Fruit fly (Drosophila melanogaster) whole organism, embryonic: ENCODE measurements around the gene CG2854.

Experiments used
- Awh ChIP-seq: fragments of 200-800 bp; sonication (Bioruptor generic); IDR thresholded peaks from 2 replicates; pipeline ENCODE4, ENCODE4 v1.3.6; 2022; ENCODE audit warnings: missing biosample characterization, missing genetic modification characterization
- CG10147 ChIP-seq: fragments of 200-800 bp; sonication (Bioruptor generic); optimal IDR thresholded peaks from 2 replicates; lab custom pipeline; 2019; ENCODE audit warnings: missing biosample characterization, mild to moderate bottlenecking, missing genetic modification characterization, moderate library complexity
- CG10274 ChIP-seq: fragments of 200-800 bp; sonication (Bioruptor generic); optimal IDR thresholded peaks from 3 replicates; lab custom pipeline; 2017; ENCODE audit warnings: missing biosample characterization, mild to moderate bottlenecking, missing genetic modification characterization
- CG11085 ChIP-seq: fragments of 200-800 bp; sonication (Bioruptor generic); IDR thresholded peaks from 2 replicates; pipeline ENCODE4 v1.3.6; 2022; ENCODE audit warnings: missing biosample characterization, missing genetic modification characterization
- CG14050 ChIP-seq: fragments of 200-800 bp; sonication (Bioruptor generic); IDR thresholded peaks from 3 replicates; pipeline ENCODE4 v1.3.6; 2022; ENCODE audit warnings: missing biosample characterization, missing genetic modification characterization
- CG15479 ChIP-seq: fragments of 200-800 bp; sonication (Bioruptor generic); optimal IDR thresholded peaks from 3 replicates; lab custom pipeline; 2019; ENCODE audit warnings: missing biosample characterization, mild to moderate bottlenecking, missing genetic modification characterization, moderate library complexity
- CG16815 ChIP-seq: fragments of 200-800 bp; sonication (Bioruptor generic); optimal IDR thresholded peaks from 3 replicates; lab custom pipeline; 2017; ENCODE audit warnings: missing biosample characterization, mild to moderate bottlenecking, missing genetic modification characterization
- CG17385 ChIP-seq: fragments of 200-800 bp; sonication (Bioruptor generic); optimal IDR thresholded peaks from 3 replicates; lab custom pipeline; 2018; ENCODE audit warnings: missing biosample characterization, mild to moderate bottlenecking, missing genetic modification characterization
- CG1832 ChIP-seq: fragments of 200-800 bp; sonication (Bioruptor generic); optimal IDR thresholded peaks from 2 replicates; lab custom pipeline; 2017; ENCODE audit warnings: missing biosample characterization, mild to moderate bottlenecking, missing genetic modification characterization, inconsistent platforms
- CG2199 ChIP-seq: fragments of 200-800 bp; sonication (Bioruptor generic); IDR thresholded peaks from 3 replicates; pipeline ENCODE4 v1.3.6; 2022; ENCODE audit warnings: missing biosample characterization, missing genetic modification characterization
- CG2678 ChIP-seq: fragments of 200-800 bp; sonication (Bioruptor generic); optimal IDR thresholded peaks from 3 replicates; lab custom pipeline; 2019; ENCODE audit warnings: missing biosample characterization, mild to moderate bottlenecking, missing genetic modification characterization, moderate library complexity
- CG3995 ChIP-seq: fragments of 200-800 bp; sonication (Bioruptor generic); optimal IDR thresholded peaks from 3 replicates; lab custom pipeline; 2016; ENCODE audit warnings: missing biosample characterization, missing genetic modification characterization
- CG6854 ChIP-seq: fragments of 200-800 bp; sonication (Bioruptor generic); optimal IDR thresholded peaks from 3 replicates; lab custom pipeline; 2017; ENCODE audit warnings: missing biosample characterization, mild to moderate bottlenecking, missing genetic modification characterization
- CG7928 ChIP-seq: fragments of 200-800 bp; sonication (Bioruptor generic); optimal IDR thresholded peaks from 2 replicates; lab custom pipeline; 2017; ENCODE audit warnings: missing biosample characterization, mild to moderate bottlenecking, missing genetic modification characterization
- Eip74EF ChIP-seq, 2 experiments: fragments of 200-800 bp in 1 of 2; fragments of >200 bp in 1 of 2; sonication (Bioruptor generic) in 1 of 2; optimal IDR thresholded peaks; 2 replicates each; lab custom pipeline; 2017 to 2019; ENCODE audit warnings: missing biosample characterization in 2 of 2, missing genetic modification characterization in 2 of 2, mild to moderate bottlenecking in 1 of 2, moderate library complexity in 1 of 2
- Fer2 ChIP-seq: fragments of 200-800 bp; sonication (Bioruptor generic); optimal IDR thresholded peaks from 2 replicates; lab custom pipeline; 2018; ENCODE audit warnings: missing biosample characterization, mild to moderate bottlenecking, missing genetic modification characterization, moderate library complexity
- Fer3 ChIP-seq: fragments of 200-800 bp; sonication (Bioruptor generic); optimal IDR thresholded peaks from 2 replicates; lab custom pipeline; 2018; ENCODE audit warnings: missing biosample characterization, mild to moderate bottlenecking, missing genetic modification characterization, moderate library complexity
- Gug ChIP-seq: fragments of 200-800 bp; sonication (Bioruptor generic); IDR thresholded peaks from 4 replicates; pipeline ENCODE4 v1.3.6; 2022; ENCODE audit warnings: missing biosample characterization, missing genetic modification characterization
- H15 ChIP-seq: fragments of 200-800 bp; sonication (Bioruptor generic); IDR thresholded peaks from 3 replicates; pipeline ENCODE4 v1.3.6; 2022; ENCODE audit warnings: missing biosample characterization, missing genetic modification characterization
- Lhr ChIP-seq: fragments of 200-800 bp; sonication (Bioruptor generic); optimal IDR thresholded peaks from 3 replicates; lab custom pipeline; 2017; ENCODE audit warnings: mild to moderate bottlenecking, missing biosample characterization, missing genetic modification reagents, missing genetic modification characterization
- Max ChIP-seq: fragments of 200-800 bp; sonication (Bioruptor generic); optimal IDR thresholded peaks from 2 replicates; lab custom pipeline; 2016; ENCODE audit warnings: missing biosample characterization, mild to moderate bottlenecking, missing genetic modification characterization
- Meics ChIP-seq: fragments of 200-800 bp; sonication (Bioruptor generic); optimal IDR thresholded peaks from 2 replicates; lab custom pipeline; 2017; ENCODE audit warnings: missing biosample characterization, mild to moderate bottlenecking, missing genetic modification characterization
- NC2β ChIP-seq: fragments of 200-800 bp; sonication (Bioruptor generic); optimal IDR thresholded peaks from 2 replicates; lab custom pipeline; 2016; ENCODE audit warnings: missing biosample characterization, missing genetic modification characterization
- Nf-YA ChIP-seq: fragments of 200-800 bp; sonication (Bioruptor generic); IDR thresholded peaks from 2 replicates; pipeline ENCODE4 v1.3.6; 2022; ENCODE audit warnings: missing biosample characterization, missing genetic modification characterization
- PHDP ChIP-seq: fragments of 200-800 bp; sonication (Bioruptor generic); optimal IDR thresholded peaks from 3 replicates; lab custom pipeline; 2018; ENCODE audit warnings: missing biosample characterization, mild to moderate bottlenecking, missing genetic modification characterization, moderate library complexity
- Ravus ChIP-seq: fragments of 200-800 bp; sonication (Bioruptor generic); IDR thresholded peaks from 2 replicates; pipeline ENCODE4 v1.3.6; 2022; ENCODE audit warnings: missing biosample characterization, missing genetic modification characterization
- Sin3A ChIP-seq: fragments of >200 bp; optimal IDR thresholded peaks from 2 replicates; lab custom pipeline; 2018
- Sox100B ChIP-seq: fragments of 200-800 bp; sonication (Bioruptor generic); optimal IDR thresholded peaks from 3 replicates; lab custom pipeline; 2018; ENCODE audit warnings: missing biosample characterization, mild to moderate bottlenecking, missing genetic modification characterization
- Sox102F ChIP-seq: fragments of 200-800 bp; sonication (Bioruptor generic); optimal IDR thresholded peaks from 2 replicates; lab custom pipeline; 2018; ENCODE audit warnings: missing biosample characterization, mild to moderate bottlenecking, missing genetic modification characterization, moderate library complexity
- abd-A ChIP-seq: fragments of 200-800 bp; sonication (Bioruptor generic); optimal IDR thresholded peaks from 3 replicates; lab custom pipeline; 2019; ENCODE audit warnings: missing biosample characterization, mild to moderate bottlenecking, missing genetic modification characterization, moderate library complexity
- bbx ChIP-seq: fragments of 200-800 bp; sonication (Bioruptor generic); IDR thresholded peaks from 2 replicates; pipeline ENCODE4 v1.3.6; 2022; ENCODE audit warnings: missing biosample characterization, missing genetic modification characterization; ENCODE audit not compliant: partially characterized antibody
- chm ChIP-seq: fragments of 200-800 bp; sonication (Bioruptor generic); IDR thresholded peaks from 2 replicates; pipeline ENCODE4 v1.3.6; 2022; ENCODE audit warnings: missing biosample characterization, missing genetic modification characterization
- dmrt11E ChIP-seq: fragments of 200-800 bp; sonication (Bioruptor generic); optimal IDR thresholded peaks from 3 replicates; lab custom pipeline; 2018; ENCODE audit warnings: missing biosample characterization, mild to moderate bottlenecking, missing genetic modification characterization, moderate library complexity
- esg ChIP-seq: fragments of 200-800 bp; sonication (Bioruptor generic); conservative IDR thresholded peaks from 2 replicates; pipeline ENCODE4 v1.3.6; 2022; ENCODE audit warnings: missing biosample characterization, missing genetic modification characterization
- eyg ChIP-seq: fragments of 200-800 bp; sonication (Bioruptor generic); optimal IDR thresholded peaks from 3 replicates; lab custom pipeline; 2016; ENCODE audit warnings: missing biosample characterization, missing genetic modification characterization
- gfzf ChIP-seq: fragments of 200-800 bp; sonication (Bioruptor generic); optimal IDR thresholded peaks from 2 replicates; lab custom pipeline; 2016; ENCODE audit warnings: missing biosample characterization, mild to moderate bottlenecking, missing genetic modification characterization, moderate library complexity
- hbn ChIP-seq: fragments of 200-800 bp; sonication (Bioruptor generic); IDR thresholded peaks from 2 replicates; pipeline ENCODE4 v1.3.6; 2022; ENCODE audit warnings: missing biosample characterization, missing genetic modification characterization; ENCODE audit not compliant: partially characterized antibody
- jing ChIP-seq: fragments of 200-800 bp; sonication (Bioruptor generic); optimal IDR thresholded peaks from 2 replicates; lab custom pipeline; 2018; ENCODE audit warnings: missing biosample characterization, mild to moderate bottlenecking, missing genetic modification characterization
- mirr ChIP-seq: fragments of 200-800 bp; sonication (Bioruptor generic); optimal IDR thresholded peaks from 3 replicates; lab custom pipeline; 2018; ENCODE audit warnings: missing biosample characterization, mild to moderate bottlenecking, missing genetic modification characterization
- nmo ChIP-seq: fragments of 200-800 bp; sonication (Bioruptor generic); optimal IDR thresholded peaks from 2 replicates; lab custom pipeline; 2018; ENCODE audit warnings: missing biosample characterization, mild to moderate bottlenecking, missing genetic modification characterization, moderate library complexity
- repo ChIP-seq: fragments of 200-800 bp; sonication (Bioruptor generic); optimal IDR thresholded peaks from 2 replicates; lab custom pipeline; 2016; ENCODE audit warnings: missing biosample characterization, missing genetic modification characterization
- sc ChIP-seq, 3 experiments: fragments of >200 bp in 2 of 3; fragments of 200-800 bp in 1 of 3; sonication (Bioruptor generic) in 1 of 3; optimal IDR thresholded peaks; 2 replicates in 2 of 3; 3 replicates in 1 of 3; lab custom pipeline; 2017; ENCODE audit warnings: mild to moderate bottlenecking in 1 of 3, missing biosample characterization in 1 of 3, missing genetic modification characterization in 1 of 3, missing genetic modification reagents in 1 of 3
- sd ChIP-seq: fragments of 200-800 bp; sonication (Bioruptor generic); optimal IDR thresholded peaks from 3 replicates; lab custom pipeline; 2018; ENCODE audit warnings: missing biosample characterization, mild to moderate bottlenecking, missing genetic modification characterization, moderate library complexity
- sob ChIP-seq: fragments of 200-800 bp; sonication (Bioruptor generic); IDR thresholded peaks from 2 replicates; pipeline ENCODE4 v1.3.6; 2022; ENCODE audit warnings: missing biosample characterization, missing genetic modification characterization
- toy ChIP-seq: fragments of 200-800 bp; sonication (Bioruptor generic); IDR thresholded peaks from 2 replicates; pipeline ENCODE4 v1.3.6; 2022; ENCODE audit warnings: missing biosample characterization, missing genetic modification characterization
- vvl ChIP-seq: fragments of 200-800 bp; sonication (Bioruptor generic); IDR thresholded peaks from 2 replicates; pipeline ENCODE4 v1.3.6; 2022; ENCODE audit warnings: missing biosample characterization, missing genetic modification characterization
- wor ChIP-seq: fragments of 200-800 bp; sonication (Bioruptor generic); IDR thresholded peaks from 2 replicates; pipeline ENCODE4 v1.3.6; 2022; ENCODE audit warnings: missing biosample characterization, missing genetic modification characterization
- z ChIP-seq: fragments of 200-800 bp; sonication (Bioruptor generic); IDR thresholded peaks from 3 replicates; pipeline ENCODE4 v1.3.6; 2022; ENCODE audit warnings: missing biosample characterization, missing genetic modification characterization

Gene CG2854

DNA sequence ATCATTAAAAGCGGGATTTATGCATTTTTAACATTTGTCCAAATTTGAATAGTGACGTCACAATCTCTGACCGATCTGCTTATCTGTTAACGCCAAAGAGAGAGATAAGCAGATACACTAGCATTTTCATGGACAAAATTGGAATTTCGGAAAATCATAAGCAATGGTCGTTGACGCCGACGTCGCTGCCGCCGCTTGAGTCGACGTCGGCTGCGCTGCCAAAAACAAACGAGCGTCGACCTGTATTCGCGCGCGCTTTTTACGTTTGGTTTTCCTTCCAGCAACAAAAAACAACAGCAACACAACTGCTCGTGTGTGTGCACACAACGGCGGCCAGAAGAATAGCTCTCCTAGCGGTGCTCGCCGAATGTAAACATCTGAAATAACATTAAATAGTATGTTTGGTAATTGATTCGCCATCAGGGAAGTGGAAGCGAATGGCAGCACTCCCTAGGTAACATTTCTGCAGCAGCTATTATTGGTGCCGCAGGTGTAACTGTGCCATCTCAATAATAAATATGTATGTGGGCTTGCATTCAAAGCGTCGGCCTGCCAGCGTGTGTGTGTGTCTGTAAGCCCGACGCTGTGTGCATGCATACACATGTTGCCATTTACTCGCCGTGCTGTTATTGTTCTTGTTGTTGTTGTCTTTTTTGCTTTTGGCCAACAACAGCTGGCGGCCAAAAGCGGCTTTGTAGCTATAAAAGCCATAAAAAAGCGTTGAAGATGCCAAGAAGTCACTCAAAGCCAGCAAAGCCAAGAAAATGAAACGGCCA, 26.4 kb upstream of the CG2854 start (continued):
- TF ChIP-seq abd-A (no peak), CG1832 (no peak), repo (GFP tag; lab: Kevin White, UChicago) (peak; percentile 71), Sin3A (no peak), CG15479 (GFP tag; lab: Kevin White, UChicago) (peak; percentile 44), gfzf (GFP tag; lab: Kevin White, UChicago) (peak; percentile 4), Eip74EF (GFP tag; optimal IDR thresholded peaks at IDR 0.05; lab: Kevin White, UChicago) (peak in 1 of 2 experiments; percentile 93), hbn (GFP tag; lab: Robert Waterston, UW) (no peak), CG17385 (GFP tag; lab: Kevin White, UChicago) (peak; percentile 93), CG10147 (GFP tag; lab: Kevin White, UChicago) (peak; percentile 84), Meics (GFP tag; lab: Kevin White, UChicago) (peak; percentile 92), NC2β (GFP tag; lab: Kevin White, UChicago) (peak; percentile 89), esg (GFP tag; lab: Robert Waterston, UW) (peak; percentile 97), toy (peak; percentile 88), Sox100B (GFP tag; lab: Kevin White, UChicago) (peak; percentile 95), sc (optimal IDR thresholded peaks at IDR 0.05; lab: Kevin White, UChicago) (no peak), sc (GFP tag; optimal IDR thresholded peaks at IDR 0.05; lab: Kevin White, UChicago) (peak; percentile 93), CG7928 (GFP tag; lab: Kevin White, UChicago) (peak; percentile 66), bbx (GFP tag; lab: Robert Waterston, UW) (no peak), H15 (GFP tag; lab: Robert Waterston, UW) (peak; percentile 96), z (GFP tag; lab: Robert Waterston, UW) (no peak), mirr (peak; percentile 75), jing (GFP tag; lab: Kevin White, UChicago) (peak; percentile 95), chm (peak; percentile 98), sob (GFP tag; lab: Robert Waterston, UW) (peak; percentile 97), Max (GFP tag; lab: Kevin White, UChicago) (peak; percentile 84), wor (GFP tag; lab: Robert Waterston, UW) (peak; percentile 96), nmo (GFP tag; lab: Kevin White, UChicago) (peak; percentile 96), CG11085 (GFP tag; lab: Robert Waterston, UW) (peak; percentile 90), CG6854 (GFP tag; lab: Kevin White, UChicago) (peak; percentile 90), dmrt11E (tag; lab: Kevin White, UChicago) (peak; percentile 89), Fer2 (tag; lab: Kevin White, UChicago) (peak; percentile 75), CG14050 (peak; percentile 98), Nf-YA (GFP tag; lab: Robert Waterston, UW) (peak; percentile 96), eyg (GFP tag; lab: Kevin White, UChicago) (peak; percentile 87), Ravus (GFP tag; lab: Robert Waterston, UW) (peak; percentile 92), CG2199 (GFP tag; lab: Robert Waterston, UW) (peak; percentile 98), CG2678 (tag; lab: Kevin White, UChicago) (peak; percentile 95), vvl (GFP tag; lab: Robert Waterston, UW) (peak; percentile 99), CG16815 (peak; percentile 95), Gug (GFP tag; lab: Robert Waterston, UW) (peak; percentile 98), Sox102F (GFP tag; lab: Kevin White, UChicago) (peak; percentile 97), CG3995 (GFP tag; lab: Kevin White, UChicago) (peak; percentile 26), Fer3 (tag; lab: Kevin White, UChicago) (peak; percentile 92), Lhr (GFP tag; lab: Kevin White, UChicago) (peak; percentile 89), Awh (GFP tag; lab: Robert Waterston, UW) (peak; percentile 99), sd (tag; lab: Kevin White, UChicago) (peak; percentile 85), PHDP (tag; lab: Kevin White, UChicago) (peak; percentile 95), CG10274 (GFP tag; lab: Kevin White, UChicago) (peak; percentile 83)
